Worm (Caenorhabditis elegans) whole organism, L4 larva: ENCODE results near the gene R09F10.5.

Experiments
- F26F4.8 ChIP-seq: fragments of 200-800 bp; sonication (Bioruptor generic); conservative IDR thresholded peaks from 2 replicates; pipeline ENCODE4 v1.3.6; 2022; ENCODE audit warnings: missing genetic modification characterization, missing compliant biosample characterization
- F49E8.2 ChIP-seq: sonication (generic microtip); optimal IDR thresholded peaks from 2 replicates; lab custom pipeline; 2016; ENCODE audit warnings: missing compliant biosample characterization, mild to moderate bottlenecking, missing genetic modification characterization, borderline replicate concordance
- R02D3.7 ChIP-seq: fragments of 150-350 bp; sonication (generic microtip); optimal IDR thresholded peaks from 3 replicates; lab custom pipeline; 2014; ENCODE audit warnings: missing biosample characterization, missing genetic modification characterization
- T26A8.4 ChIP-seq: fragments of 200-800 bp; sonication (Bioruptor generic); IDR thresholded peaks from 2 replicates; pipeline ENCODE4 v1.3.6; 2022; ENCODE audit warnings: missing genetic modification characterization, missing compliant biosample characterization
- Y105C5A.15 ChIP-seq: fragments of 200-800 bp; sonication (Bioruptor generic); IDR thresholded peaks from 2 replicates; pipeline ENCODE4 v1.3.6; 2022; ENCODE audit warnings: missing genetic modification characterization, missing compliant biosample characterization
- Y48G9A.11 ChIP-seq: fragments of 200-800 bp; sonication (Bioruptor generic); IDR thresholded peaks from 2 replicates; pipeline ENCODE4 v1.3.6; 2022; ENCODE audit warnings: missing genetic modification reagents, missing genetic modification characterization, missing compliant biosample characterization
- ZK546.5 ChIP-seq, 2 experiments: sonication (generic microtip); optimal IDR thresholded peaks; 2 replicates each; lab custom pipeline; 2017; ENCODE audit warnings: missing biosample characterization in 2 of 2, missing genetic modification characterization in 2 of 2
- aha-1 ChIP-seq: fragments of 150-350 bp; peaks from one replicate; lab custom pipeline; 2014; ENCODE audit warnings: missing biosample characterization, missing genetic modification characterization
- aly-2 ChIP-seq: sonication (generic microtip); optimal IDR thresholded peaks from 2 replicates; lab custom pipeline; 2018; ENCODE audit warnings: missing biosample characterization, missing genetic modification characterization
- ceh-20 ChIP-seq: fragments of 200-800 bp; sonication (Bioruptor generic); IDR thresholded peaks from 2 replicates; pipeline ENCODE4 v1.3.6; 2022; ENCODE audit warnings: missing genetic modification reagents, missing genetic modification characterization, missing compliant biosample characterization
- ceh-32 ChIP-seq: sonication (generic microtip); optimal IDR thresholded peaks from 2 replicates; lab custom pipeline; 2016; ENCODE audit warnings: mild to moderate bottlenecking, missing genetic modification characterization, missing compliant biosample characterization; ENCODE audit not compliant: poor library complexity
- ceh-62 ChIP-seq: sonication (generic microtip); optimal IDR thresholded peaks from 2 replicates; lab custom pipeline; 2017; ENCODE audit warnings: missing biosample characterization, missing genetic modification characterization
- ctbp-1 ChIP-seq: fragments of 200-800 bp; sonication (Bioruptor generic); IDR thresholded peaks from 2 replicates; pipeline ENCODE4 v1.3.6; 2022; ENCODE audit warnings: missing genetic modification reagents, missing genetic modification characterization, missing compliant biosample characterization
- daf-12 ChIP-seq: fragments of 150-350 bp; optimal IDR thresholded peaks from 2 replicates; lab custom pipeline; 2014; ENCODE audit warnings: missing biosample characterization, missing genetic modification reagents, missing genetic modification characterization
- daf-19 ChIP-seq: fragments of 200-800 bp; sonication (Bioruptor generic); conservative IDR thresholded peaks from 2 replicates; pipeline ENCODE4 v1.3.6; 2022; ENCODE audit warnings: missing genetic modification characterization, missing compliant biosample characterization
- dmd-8 ChIP-seq: fragments of 200-800 bp; sonication (Bioruptor generic); IDR thresholded peaks from 2 replicates; pipeline ENCODE4 v1.3.6; 2022; ENCODE audit warnings: missing genetic modification characterization, missing compliant biosample characterization
- duxl-1 ChIP-seq: sonication (generic microtip); optimal IDR thresholded peaks from 2 replicates; lab custom pipeline; 2016; ENCODE audit warnings: mild to moderate bottlenecking, missing genetic modification characterization, moderate library complexity, missing compliant biosample characterization; ENCODE audit not compliant: poor library complexity
- egl-27 ChIP-seq: sonication (generic microtip); optimal IDR thresholded peaks from 3 replicates; lab custom pipeline; 2017; ENCODE audit warnings: missing biosample characterization, missing genetic modification reagents, missing genetic modification characterization
- egl-43 ChIP-seq: fragments of 200-800 bp; sonication (Bioruptor generic); IDR thresholded peaks from 2 replicates; pipeline ENCODE4 v1.3.6; 2022; ENCODE audit warnings: missing genetic modification reagents, missing genetic modification characterization, missing compliant biosample characterization
- fkh-10 ChIP-seq: fragments of 150-350 bp; optimal IDR thresholded peaks from 2 replicates; lab custom pipeline; 2014; ENCODE audit warnings: missing biosample characterization, missing genetic modification reagents, missing genetic modification characterization
- hif-1 ChIP-seq, 2 experiments: sonication (generic microtip); optimal IDR thresholded peaks; 2 replicates each; lab custom pipeline; 2016 to 2017; ENCODE audit warnings: missing compliant biosample characterization in 2 of 2, missing genetic modification characterization in 2 of 2, missing genetic modification reagents in 2 of 2, missing genotype in 2 of 2, mild to moderate bottlenecking in 1 of 2
- hlh-30 ChIP-seq: sonication (generic microtip); optimal IDR thresholded peaks from 2 replicates; lab custom pipeline; 2017; ENCODE audit warnings: antibody characterized with exemption, mild to moderate bottlenecking, missing genetic modification characterization, missing compliant biosample characterization; ENCODE audit not compliant: insufficient read depth
- lin-13 ChIP-seq: fragments of 150-350 bp; optimal IDR thresholded peaks from 2 replicates; lab custom pipeline; 2014; ENCODE audit warnings: missing biosample characterization, missing genetic modification reagents, missing genetic modification characterization
- lin-29 ChIP-seq: fragments of 200-800 bp; sonication (Bioruptor generic); IDR thresholded peaks from 2 replicates; pipeline ENCODE4 v1.3.6; 2022; ENCODE audit warnings: missing genetic modification reagents, missing genetic modification characterization, missing compliant biosample characterization
- lin-38 ChIP-seq: fragments of 200-800 bp; sonication (Bioruptor generic); IDR thresholded peaks from 2 replicates; pipeline ENCODE4 v1.3.6; 2022; ENCODE audit warnings: missing genetic modification reagents, missing genetic modification characterization, missing compliant biosample characterization
- lin-39 ChIP-seq: fragments of 150-350 bp; optimal IDR thresholded peaks from 2 replicates; lab custom pipeline; 2014; ENCODE audit warnings: missing biosample characterization, missing genetic modification reagents, missing genetic modification characterization
- madf-9 ChIP-seq: fragments of 200-800 bp; sonication (Bioruptor generic); conservative IDR thresholded peaks from 2 replicates; pipeline ENCODE4 v1.3.6; 2022; ENCODE audit warnings: missing genetic modification reagents, missing genetic modification characterization, missing compliant biosample characterization
- mep-1 ChIP-seq: fragments of 150-350 bp; sonication (generic microtip); optimal IDR thresholded peaks from 3 replicates; lab custom pipeline; 2014; ENCODE audit warnings: missing biosample characterization, missing genetic modification characterization
- mes-2 ChIP-seq: sonication (generic microtip); optimal IDR thresholded peaks from 2 replicates; lab custom pipeline; 2016; ENCODE audit warnings: missing genotype, mild to moderate bottlenecking, missing genetic modification characterization, missing compliant biosample characterization; ENCODE audit not compliant: poor library complexity, severe bottlenecking
- mxl-3 ChIP-seq: fragments of 200-800 bp; sonication (Bioruptor generic); optimal IDR thresholded peaks from 2 replicates; lab custom pipeline; 2018; ENCODE audit warnings: mild to moderate bottlenecking, missing genetic modification characterization, missing compliant biosample characterization
- nhr-10 ChIP-seq: fragments of 150-350 bp; optimal IDR thresholded peaks from 2 replicates; lab custom pipeline; 2014; ENCODE audit warnings: missing biosample characterization, missing genetic modification characterization
- nhr-102 ChIP-seq: sonication (generic microtip); optimal IDR thresholded peaks from 2 replicates; lab custom pipeline; 2016; ENCODE audit warnings: mild to moderate bottlenecking, missing genetic modification characterization, moderate library complexity, missing compliant biosample characterization
- nhr-11 ChIP-seq: fragments of 150-350 bp; optimal IDR thresholded peaks from 2 replicates; lab custom pipeline; 2014; ENCODE audit warnings: missing biosample characterization, missing genetic modification characterization
- nhr-111 ChIP-seq: fragments of 200-800 bp; sonication (Bioruptor generic); optimal IDR thresholded peaks from 2 replicates; lab custom pipeline; 2018; ENCODE audit warnings: mild to moderate bottlenecking, missing genetic modification characterization, missing compliant biosample characterization
- nhr-42 ChIP-seq: fragments of 200-800 bp; sonication (Bioruptor generic); IDR thresholded peaks from 2 replicates; pipeline ENCODE4 v1.3.6; 2022; ENCODE audit warnings: missing genetic modification characterization, missing compliant biosample characterization
- nhr-48 ChIP-seq: sonication (generic microtip); optimal IDR thresholded peaks from 2 replicates; lab custom pipeline; 2016; ENCODE audit warnings: mild to moderate bottlenecking, missing genetic modification characterization, missing compliant biosample characterization
- php-3 ChIP-seq: fragments of 200-800 bp; sonication (Bioruptor generic); IDR thresholded peaks from 2 replicates; pipeline ENCODE4 v1.3.6; 2022; ENCODE audit warnings: missing genetic modification reagents, missing genetic modification characterization, missing compliant biosample characterization
- rbr-2 ChIP-seq: sonication (generic microtip); optimal IDR thresholded peaks from 2 replicates; lab custom pipeline; 2016; ENCODE audit warnings: missing genotype, missing genetic modification characterization, missing compliant biosample characterization
- set-16 ChIP-seq: fragments of 200-800 bp; sonication (Bioruptor generic); IDR thresholded peaks from 2 replicates; pipeline ENCODE4 v1.3.6; 2022; ENCODE audit warnings: missing genetic modification reagents, missing genetic modification characterization, missing compliant biosample characterization
- snpc-1.2 ChIP-seq: fragments of 200-800 bp; sonication (Bioruptor generic); IDR thresholded peaks from 2 replicates; pipeline ENCODE4 v1.3.6; 2022; ENCODE audit warnings: missing genetic modification reagents, missing genetic modification characterization, missing compliant biosample characterization
- snpc-4 ChIP-seq: fragments of 150-350 bp; optimal IDR thresholded peaks from 2 replicates; lab custom pipeline; 2014; ENCODE audit warnings: missing biosample characterization, missing genetic modification characterization
- spr-1 ChIP-seq: sonication (generic microtip); optimal IDR thresholded peaks from 2 replicates; lab custom pipeline; 2016; ENCODE audit warnings: mild to moderate bottlenecking, missing genetic modification characterization, missing compliant biosample characterization
- tra-1 ChIP-seq: fragments of 200-800 bp; sonication (Bioruptor generic); IDR thresholded peaks from 2 replicates; pipeline ENCODE4 v1.3.6; 2022; ENCODE audit warnings: missing genetic modification reagents, missing genetic modification characterization, missing compliant biosample characterization
- unc-62 ChIP-seq, 3 experiments: fragments of 150-350 bp in 1 of 3; sonication (generic microtip); optimal IDR thresholded peaks in 2 of 3; peaks in 1 of 3; 1 replicate in 1 of 3; 2 replicates in 2 of 3; lab custom pipeline; 2014 to 2017; ENCODE audit warnings: missing biosample characterization in 3 of 3, missing genetic modification characterization in 3 of 3, missing genetic modification reagents in 3 of 3, missing genotype in 1 of 3
- vab-7 ChIP-seq: fragments of 200-800 bp; sonication (Bioruptor generic); IDR thresholded peaks from 2 replicates; pipeline ENCODE4 v1.3.6; 2022; ENCODE audit warnings: missing genetic modification reagents, missing genetic modification characterization, missing compliant biosample characterization
- zip-11 ChIP-seq: fragments of 200-800 bp; sonication (Bioruptor generic); IDR thresholded peaks from 2 replicates; pipeline ENCODE4 v1.3.6; 2022; ENCODE audit warnings: missing genetic modification characterization, missing compliant biosample characterization
- zip-2 ChIP-seq: fragments of 150-350 bp; optimal IDR thresholded peaks from 2 replicates; lab custom pipeline; 2014; ENCODE audit warnings: missing biosample characterization, missing genetic modification characterization

Gene R09F10.5

ce11 chrX:8294586-8294985 is 12.9 kb downstream of the R09F10.5 start, which contains the start of gene R09F10.3:
Gene R09F10.3 (plus strand): TSS chrX:8294625.
- TF ChIP-seq F26F4.8, result 0 out of 2 replicates have a peak, but pooled peaks have one; percentile 42
- 0 out of 2 replicates have a peak, but pooled peaks have one; percentile 27 for TF ChIP-seq php-3 (GFP tag; lab: Robert Waterston, UW)
- TF ChIP-seq unc-62 (GFP tag; optimal IDR thresholded peaks at IDR 0.05 in 1 of 2; lab: Kevin White, UChicago), result peak in 1 of 2 experiments; percentile 96
- TF ChIP-seq unc-62 (tag; optimal IDR thresholded peaks at IDR 0.05; lab: Kevin White, UChicago), result no peak
- TF ChIP-seq Y105C5A.15, result no peak
- TF ChIP-seq set-16 (GFP tag; lab: Robert Waterston, UW), result peak; percentile 46; the same call in 1 of the 2 replicates
- TF ChIP-seq mep-1 (tag; lab: Kevin White, UChicago), result no peak
- no peak for TF ChIP-seq lin-13 (GFP tag; lab: Kevin White, UChicago)
- TF ChIP-seq daf-19, result no peak
- TF ChIP-seq T26A8.4, result peak; percentile 32; the same call in 1 of the 2 replicates

ce11 chrX:8286740-8287299 is 20.7 kb downstream of the R09F10.5 start, which contains the start of gene sec-16A.2:
Gene sec-16A.2 (plus strand): TSS chrX:8287249.
- no peak for TF ChIP-seq egl-27 (tag; lab: Kevin White, UChicago)
- TF ChIP-seq mes-2 (tag; lab: Kevin White, UChicago), result peak; percentile 75
- TF ChIP-seq vab-7 (GFP tag; lab: Robert Waterston, UW), result no peak
- TF ChIP-seq daf-12 (tag; lab: Kevin White, UChicago), result no peak
- peak; percentile 23 for TF ChIP-seq fkh-10 (GFP tag; lab: Kevin White, UChicago)
- TF ChIP-seq nhr-102, result no peak
- peak; percentile 97 for TF ChIP-seq aha-1
- TF ChIP-seq T26A8.4, result no peak
- no peak for TF ChIP-seq dmd-8 (GFP tag; lab: Robert Waterston, UW)
- no peak for TF ChIP-seq snpc-1.2 (GFP tag; lab: Robert Waterston, UW)
- peak; percentile 58 for TF ChIP-seq hlh-30 (tag; lab: Kevin White, UChicago)
- no peak for TF ChIP-seq lin-29 (GFP tag; lab: Robert Waterston, UW)
- no peak for TF ChIP-seq set-16 (GFP tag; lab: Robert Waterston, UW)
- no peak for TF ChIP-seq R02D3.7 (tag; lab: Kevin White, UChicago)
- 0 out of 2 replicates have a peak, but pooled peaks have one; percentile 16 for TF ChIP-seq nhr-42 (GFP tag; lab: Robert Waterston, UW)
- TF ChIP-seq spr-1 (tag; lab: Kevin White, UChicago), result no peak
- peak in 1 of 2 experiments; percentile 52 for TF ChIP-seq hif-1 (tag; optimal IDR thresholded peaks at IDR 0.05; lab: Kevin White, UChicago)
- TF ChIP-seq Y48G9A.11 (GFP tag; lab: Robert Waterston, UW), result no peak
- no peak for TF ChIP-seq tra-1 (GFP tag; lab: Robert Waterston, UW)
- no peak for TF ChIP-seq ZK546.5 (tag; optimal IDR thresholded peaks at IDR 0.05; lab: Kevin White, UChicago)
- TF ChIP-seq zip-2 (tag; lab: Kevin White, UChicago), result no peak
- no peak for TF ChIP-seq egl-43 (GFP tag; lab: Robert Waterston, UW)
- TF ChIP-seq unc-62 (GFP tag; optimal IDR thresholded peaks at IDR 0.05 in 1 of 2; lab: Kevin White, UChicago), result no peak
- no peak for TF ChIP-seq unc-62 (tag; optimal IDR thresholded peaks at IDR 0.05; lab: Kevin White, UChicago)
- no peak for TF ChIP-seq F26F4.8
- no peak for TF ChIP-seq ceh-62
- no peak for TF ChIP-seq daf-19
- no peak for TF ChIP-seq ceh-32 (tag; lab: Kevin White, UChicago)
- TF ChIP-seq madf-9 (GFP tag; lab: Robert Waterston, UW), result no peak
- TF ChIP-seq nhr-48 (tag; lab: Kevin White, UChicago), result no peak
- TF ChIP-seq ctbp-1 (GFP tag; lab: Robert Waterston, UW), result peak; percentile 48; the same call in 1 of the 2 replicates
- peak; percentile 24 for TF ChIP-seq duxl-1 (tag; lab: Kevin White, UChicago)
- TF ChIP-seq zip-11 (GFP tag; lab: Robert Waterston, UW), result no peak
- no peak for TF ChIP-seq nhr-111
- no peak for TF ChIP-seq lin-39 (tag; lab: Kevin White, UChicago)
- no peak for TF ChIP-seq nhr-10 (tag; lab: Kevin White, UChicago)
- TF ChIP-seq ceh-20 (GFP tag; lab: Robert Waterston, UW), result no peak
- no peak for TF ChIP-seq snpc-4 (tag; lab: Kevin White, UChicago)
- no peak for TF ChIP-seq lin-38 (GFP tag; lab: Robert Waterston, UW)
- peak; percentile 46 for TF ChIP-seq nhr-11 (tag; lab: Kevin White, UChicago)
- TF ChIP-seq rbr-2 (tag; lab: Kevin White, UChicago), result peak; percentile 61
- no peak for TF ChIP-seq F49E8.2
- TF ChIP-seq aly-2 (tag; lab: Kevin White, UChicago), result no peak
- TF ChIP-seq mxl-3, result peak; percentile 79
